Worm (Caenorhabditis elegans) whole organism, late embryonic: ENCODE data around the gene clec-57.

Source experiments
- C08G9.2 ChIP-seq: sonication (generic microtip); optimal IDR thresholded peaks from 2 replicates; lab custom pipeline; 2016; ENCODE audit warnings: mild to moderate bottlenecking, missing genetic modification characterization, moderate library complexity, missing compliant biosample characterization
- F13H6.1 ChIP-seq: sonication (generic microtip); optimal IDR thresholded peaks from 2 replicates; lab custom pipeline; 2016; ENCODE audit warnings: missing genetic modification characterization, missing compliant biosample characterization
- K09A11.1 ChIP-seq: sonication (generic microtip); optimal IDR thresholded peaks from 2 replicates; lab custom pipeline; 2017; ENCODE audit warnings: antibody characterized with exemption, mild to moderate bottlenecking, missing genetic modification characterization, missing compliant biosample characterization; ENCODE audit not compliant: insufficient read depth
- T23F11.4 ChIP-seq: fragments of 200-800 bp; sonication (Bioruptor generic); optimal IDR thresholded peaks from 2 replicates; lab custom pipeline; 2018; ENCODE audit warnings: mild to moderate bottlenecking, missing genetic modification characterization, missing compliant biosample characterization
- Y22D7AL.16 ChIP-seq: sonication (generic microtip); optimal IDR thresholded peaks from 2 replicates; lab custom pipeline; 2016; ENCODE audit warnings: missing genetic modification characterization, missing compliant biosample characterization
- ahr-1 ChIP-seq: sonication (generic microtip); optimal IDR thresholded peaks from 2 replicates; lab custom pipeline; 2016; ENCODE audit warnings: missing genetic modification characterization, missing compliant biosample characterization
- ama-1 ChIP-seq: fragments of 150-350 bp; optimal IDR thresholded peaks from 2 replicates; lab custom pipeline; 2014
- ceh-14 ChIP-seq: sonication (generic microtip); optimal IDR thresholded peaks from 2 replicates; lab custom pipeline; 2016; ENCODE audit warnings: missing genotype, missing genetic modification characterization, missing compliant biosample characterization
- ceh-18 ChIP-seq: sonication (generic microtip); optimal IDR thresholded peaks from 2 replicates; lab custom pipeline; 2016; ENCODE audit warnings: missing genetic modification characterization, missing compliant biosample characterization
- ceh-30 ChIP-seq: fragments of 150-350 bp; optimal IDR thresholded peaks from 2 replicates; lab custom pipeline; 2014; ENCODE audit warnings: missing biosample characterization, missing genetic modification characterization
- ceh-34 ChIP-seq: sonication (generic microtip); optimal IDR thresholded peaks from 2 replicates; lab custom pipeline; 2016; ENCODE audit warnings: mild to moderate bottlenecking, missing genetic modification characterization, missing compliant biosample characterization
- ceh-45 ChIP-seq: fragments of 200-800 bp; sonication (Bioruptor generic); IDR thresholded peaks from 2 replicates; pipeline ENCODE4 v1.3.6; 2022; ENCODE audit warnings: missing genetic modification reagents, missing genetic modification characterization, missing compliant biosample characterization
- ceh-48 ChIP-seq: sonication (generic microtip); optimal IDR thresholded peaks from 2 replicates; lab custom pipeline; 2016; ENCODE audit warnings: missing genetic modification characterization, inconsistent platforms, missing compliant biosample characterization
- ceh-6 ChIP-seq: fragments of 200-800 bp; sonication (Bioruptor generic); optimal IDR thresholded peaks from 2 replicates; lab custom pipeline; 2018; ENCODE audit warnings: mild to moderate bottlenecking, missing genetic modification characterization, missing compliant biosample characterization
- che-1 ChIP-seq: sonication (generic microtip); optimal IDR thresholded peaks from 2 replicates; lab custom pipeline; 2016; ENCODE audit warnings: mild to moderate bottlenecking, missing genetic modification characterization, missing compliant biosample characterization
- dve-1 ChIP-seq: sonication (generic microtip); optimal IDR thresholded peaks from 2 replicates; lab custom pipeline; 2017; ENCODE audit warnings: antibody characterized with exemption, mild to moderate bottlenecking, missing genetic modification characterization, missing compliant biosample characterization
- elt-2 ChIP-seq: sonication (generic microtip); optimal IDR thresholded peaks from 2 replicates; lab custom pipeline; 2016; ENCODE audit warnings: missing genetic modification reagents, missing genetic modification characterization, missing compliant biosample characterization
- eyg-1 ChIP-seq: sonication (generic microtip); optimal IDR thresholded peaks from 2 replicates; lab custom pipeline; 2016; ENCODE audit warnings: missing genotype, missing genetic modification characterization, missing compliant biosample characterization
- fax-1 ChIP-seq: sonication (generic microtip); optimal IDR thresholded peaks from 2 replicates; lab custom pipeline; 2016; ENCODE audit warnings: missing genotype, missing genetic modification characterization, missing compliant biosample characterization
- fkh-10 ChIP-seq: fragments of 150-350 bp; optimal IDR thresholded peaks from 2 replicates; lab custom pipeline; 2014; ENCODE audit warnings: missing biosample characterization, missing genetic modification reagents, missing genetic modification characterization
- hlh-6 ChIP-seq: sonication (generic microtip); optimal IDR thresholded peaks from 2 replicates; lab custom pipeline; 2016; ENCODE audit warnings: missing genotype, missing genetic modification characterization, missing compliant biosample characterization
- lim-6 ChIP-seq: sonication (generic microtip); optimal IDR thresholded peaks from 2 replicates; lab custom pipeline; 2016; ENCODE audit warnings: missing genetic modification characterization, missing compliant biosample characterization
- lin-11 ChIP-seq: fragments of 200-800 bp; sonication (Bioruptor generic); optimal IDR thresholded peaks from 2 replicates; lab custom pipeline; 2018; ENCODE audit warnings: mild to moderate bottlenecking, missing genetic modification characterization, missing compliant biosample characterization
- madf-2 ChIP-seq: sonication (generic microtip); optimal IDR thresholded peaks from 2 replicates; lab custom pipeline; 2017; ENCODE audit warnings: missing genetic modification characterization, missing compliant biosample characterization
- mec-3 ChIP-seq: sonication (generic microtip); optimal IDR thresholded peaks from 2 replicates; lab custom pipeline; 2016; ENCODE audit warnings: borderline replicate concordance, missing genetic modification characterization, missing compliant biosample characterization
- nfya-1 ChIP-seq: sonication (generic microtip); optimal IDR thresholded peaks from 2 replicates; lab custom pipeline; 2017; ENCODE audit warnings: missing genetic modification characterization, mild to moderate bottlenecking, missing compliant biosample characterization, antibody characterized with exemption, moderate library complexity
- nhr-11 ChIP-seq: fragments of 150-350 bp; optimal IDR thresholded peaks from 2 replicates; lab custom pipeline; 2014; ENCODE audit warnings: missing biosample characterization, missing genetic modification characterization
- nhr-232 ChIP-seq: sonication (generic microtip); optimal IDR thresholded peaks from 2 replicates; lab custom pipeline; 2016; ENCODE audit warnings: missing genetic modification characterization, missing compliant biosample characterization
- npax-4 ChIP-seq: sonication (generic microtip); optimal IDR thresholded peaks from 2 replicates; lab custom pipeline; 2016; ENCODE audit warnings: missing genetic modification characterization, missing compliant biosample characterization
- pag-3 ChIP-seq: sonication (generic microtip); optimal IDR thresholded peaks from 2 replicates; lab custom pipeline; 2016; ENCODE audit warnings: missing compliant biosample characterization, missing genetic modification characterization, borderline replicate concordance
- pax-1 ChIP-seq: fragments of 150-350 bp; optimal IDR thresholded peaks from 2 replicates; lab custom pipeline; 2014; ENCODE audit warnings: missing biosample characterization, missing genetic modification characterization
- pha-2 ChIP-seq: sonication (generic microtip); optimal IDR thresholded peaks from 2 replicates; lab custom pipeline; 2017; ENCODE audit warnings: mild to moderate bottlenecking, missing genetic modification characterization, missing compliant biosample characterization
- pha-4 ChIP-seq: fragments of 150-350 bp; optimal IDR thresholded peaks from 2 replicates; lab custom pipeline; 2018; ENCODE audit warnings: missing biosample characterization, missing genetic modification reagents, missing genetic modification characterization
- pqm-1 ChIP-seq: sonication (generic microtip); optimal IDR thresholded peaks from 2 replicates; lab custom pipeline; 2016; ENCODE audit warnings: missing genetic modification characterization, missing compliant biosample characterization
- rnt-1 ChIP-seq: sonication (generic microtip); optimal IDR thresholded peaks from 2 replicates; lab custom pipeline; 2016; ENCODE audit warnings: missing genetic modification characterization, missing compliant biosample characterization
- sdc-2 ChIP-seq: sonication (generic microtip); optimal IDR thresholded peaks from 2 replicates; lab custom pipeline; 2016; ENCODE audit warnings: missing genotype, missing genetic modification characterization, missing compliant biosample characterization
- sox-2 ChIP-seq: fragments of 200-800 bp; sonication (Bioruptor generic); IDR thresholded peaks from 2 replicates; pipeline ENCODE4 v1.3.6; 2022; ENCODE audit warnings: missing genetic modification reagents, missing genetic modification characterization, missing compliant biosample characterization
- syd-9 ChIP-seq: sonication (generic microtip); optimal IDR thresholded peaks from 2 replicates; lab custom pipeline; 2016; ENCODE audit warnings: mild to moderate bottlenecking, missing genetic modification characterization, moderate library complexity, missing compliant biosample characterization
- ttx-3 ChIP-seq: sonication (generic microtip); optimal IDR thresholded peaks from 2 replicates; lab custom pipeline; 2016; ENCODE audit warnings: missing genetic modification reagents, missing genetic modification characterization, missing compliant biosample characterization
- unc-42 ChIP-seq: sonication (generic microtip); optimal IDR thresholded peaks from 2 replicates; lab custom pipeline; 2016; ENCODE audit warnings: missing genotype, missing genetic modification characterization, missing compliant biosample characterization
- unc-55 ChIP-seq: sonication (generic microtip); optimal IDR thresholded peaks from 2 replicates; lab custom pipeline; 2017; ENCODE audit warnings: missing biosample characterization, missing genetic modification reagents, missing genetic modification characterization
- ztf-16 ChIP-seq: sonication (generic microtip); optimal IDR thresholded peaks from 2 replicates; lab custom pipeline; 2017; ENCODE audit warnings: missing genetic modification characterization, missing compliant biosample characterization

clec-57 gene

ce11 chrV:14468931-14469330 lies at the start of gene clec-57:
Gene clec-57 (plus strand): TSS chrV:14469231.
- TF ChIP-seq ceh-48 (tag; lab: Kevin White, UChicago) (no peak), ceh-6 (GFP tag; lab: Kevin White, UChicago) (no peak), fax-1 (tag; lab: Kevin White, UChicago) (no peak), unc-55 (no peak), fkh-10 (no peak), Y22D7AL.16 (tag; lab: Kevin White, UChicago) (no peak), T23F11.4 (no peak), F13H6.1 (tag; lab: Kevin White, UChicago) (no peak), pha-2 (no peak), ama-1 (lab: Kevin White, UChicago) (no peak), ceh-45 (no peak), dve-1 (no peak), pag-3 (no peak), nhr-232 (tag; lab: Kevin White, UChicago) (no peak), pha-4 (no peak), unc-42 (tag; lab: Kevin White, UChicago) (no peak), madf-2 (tag; lab: Kevin White, UChicago) (no peak), pax-1 (no peak), ceh-30 (tag; lab: Kevin White, UChicago) (no peak)

- TF ChIP-seq pha-2 (no peak), nfya-1 (tag; lab: Kevin White, UChicago) (no peak), ceh-14 (tag; lab: Kevin White, UChicago) (no peak), npax-4 (tag; lab: Kevin White, UChicago) (no peak), rnt-1 (tag; lab: Kevin White, UChicago) (no peak), C08G9.2 (tag; lab: Kevin White, UChicago) (no peak), elt-2 (tag; lab: Kevin White, UChicago) (no peak), mec-3 (tag; lab: Kevin White, UChicago) (no peak), pqm-1 (tag; lab: Kevin White, UChicago) (no peak), unc-55 (no peak), F13H6.1 (tag; lab: Kevin White, UChicago) (no peak), pax-1 (no peak), eyg-1 (tag; lab: Kevin White, UChicago) (no peak), sdc-2 (tag; lab: Kevin White, UChicago) (no peak), ceh-34 (no peak), K09A11.1 (tag; lab: Kevin White, UChicago) (no peak), sox-2 (GFP tag; lab: Robert Waterston, UW) (no peak), ahr-1 (no peak)
These were observed 49.2 kb upstream of the clec-57 start for ce11 chrV:14419855-14420254.

ce11 chrV:14421325-14421724 lies 47.7 kb upstream of the clec-57 start, which contains the start of gene dhs-22:
Gene dhs-22 (minus strand): TSS chrV:14421440.
- TF ChIP-seq nhr-11 (tag; lab: Kevin White, UChicago) (no peak), npax-4 (tag; lab: Kevin White, UChicago) (no peak), ttx-3 (no peak), pha-4 (no peak), lin-11 (tag; lab: Kevin White, UChicago) (no peak), pha-2 (no peak), ahr-1 (no peak), lim-6 (tag; lab: Kevin White, UChicago) (no peak), ztf-16 (no peak)

- TF ChIP-seq hlh-6 (tag; lab: Kevin White, UChicago) (no peak), elt-2 (tag; lab: Kevin White, UChicago) (no peak), ceh-48 (tag; lab: Kevin White, UChicago) (no peak), syd-9 (tag; lab: Kevin White, UChicago) (no peak), ahr-1 (no peak), madf-2 (tag; lab: Kevin White, UChicago) (no peak), unc-55 (no peak), fax-1 (tag; lab: Kevin White, UChicago) (no peak), ceh-14 (tag; lab: Kevin White, UChicago) (no peak), ceh-18 (no peak), pha-2 (no peak), che-1 (tag; lab: Kevin White, UChicago) (no peak), pag-3 (no peak), dve-1 (no peak), ztf-16 (no peak), T23F11.4 (no peak), ceh-30 (tag; lab: Kevin White, UChicago) (no peak)
These were observed 46.7 kb upstream of the clec-57 start, which contains the start of gene pas-1 for ce11 chrV:14422317-14422716. Gene pas-1 (minus strand): TSS chrV:14422618.
